Worm (Caenorhabditis elegans) whole organism, L1 larva: Measurements from ENCODE around the gene nhr-102.

Experiments used
- ama-1 ChIP-seq: fragments of 150-350 bp; optimal IDR thresholded peaks from 2 replicates; lab custom pipeline; 2014
- fkh-10 ChIP-seq: sonication (generic microtip); optimal IDR thresholded peaks from 2 replicates; lab custom pipeline; 2017; ENCODE audit warnings: missing biosample characterization, missing genetic modification reagents, missing genetic modification characterization
- mdl-1 ChIP-seq, 2 experiments: fragments of 150-350 bp; optimal IDR thresholded peaks; 2 replicates each; lab custom pipeline; 2014 to 2017; ENCODE audit warnings: missing biosample characterization in 2 of 2, missing genetic modification characterization in 2 of 2, inconsistent platforms in 1 of 2
- mep-1 ChIP-seq: fragments of 150-350 bp; optimal IDR thresholded peaks from 2 replicates; lab custom pipeline; 2014; ENCODE audit warnings: missing biosample characterization, missing genetic modification characterization
- nhr-28 ChIP-seq: fragments of 150-350 bp; optimal IDR thresholded peaks from 2 replicates; lab custom pipeline; 2014; ENCODE audit warnings: missing biosample characterization, missing genetic modification characterization

DNA sequence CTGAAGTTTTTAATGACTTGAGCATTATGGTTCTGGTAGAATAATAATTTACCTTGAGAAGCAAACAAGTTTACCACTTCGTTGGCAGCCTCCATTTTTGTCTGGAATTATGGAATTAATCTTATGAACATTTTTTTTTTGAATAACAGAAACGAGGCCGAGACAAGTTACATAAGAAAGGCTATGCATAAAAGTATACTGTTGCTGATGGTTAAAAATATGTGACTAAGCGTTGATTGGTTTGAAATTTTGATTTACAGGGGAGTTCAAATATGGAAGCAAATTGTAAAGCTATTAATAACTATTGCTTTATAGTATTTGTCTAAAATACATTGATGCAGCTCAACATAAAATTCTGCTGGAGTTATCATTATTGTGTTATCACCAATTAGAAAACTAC lies 12.5 kb upstream of the nhr-102 start, which contains the start of gene cgt-1:
- no peak for TF ChIP-seq fkh-10
- no peak for TF ChIP-seq ama-1 (lab: Kevin White, UChicago)
- no peak for TF ChIP-seq mdl-1 (tag; optimal IDR thresholded peaks at IDR 0.05; lab: Kevin White, UChicago)
- TF ChIP-seq nhr-28 (tag; lab: Kevin White, UChicago): no peak
- TF ChIP-seq mep-1 (tag; lab: Kevin White, UChicago): no peak
